Worm (Caenorhabditis elegans) whole organism, early embryonic: ENCODE data around the gene fbxa-95.
"Not testable (repeated sequence)": the region's sequence is repeated elsewhere in the genome, so short reads cannot be mapped to it uniquely, and the experiment has no call there.

Experiments used
- B0310.2 ChIP-seq: sonication (generic microtip); optimal IDR thresholded peaks from 2 replicates; lab custom pipeline; 2016; ENCODE audit warnings: mild to moderate bottlenecking, missing genetic modification characterization, missing compliant biosample characterization
- F13C5.2 ChIP-seq: sonication (generic microtip); optimal IDR thresholded peaks from 2 replicates; lab custom pipeline; 2017; ENCODE audit warnings: mild to moderate bottlenecking, missing genetic modification characterization, inconsistent platforms, missing compliant biosample characterization
- aly-1 ChIP-seq: sonication (generic microtip); optimal IDR thresholded peaks from 2 replicates; lab custom pipeline; 2016; ENCODE audit warnings: missing genetic modification characterization, missing compliant biosample characterization
- ama-1 ChIP-seq: fragments of 150-350 bp; optimal IDR thresholded peaks from 2 replicates; lab custom pipeline; 2014
- ceh-13 ChIP-seq: fragments of 200-800 bp; sonication (Bioruptor generic); optimal IDR thresholded peaks from 2 replicates; lab custom pipeline; 2018; ENCODE audit warnings: mild to moderate bottlenecking, missing genetic modification characterization, missing compliant biosample characterization
- ceh-36 ChIP-seq: sonication (generic microtip); optimal IDR thresholded peaks from 2 replicates; lab custom pipeline; 2016; ENCODE audit warnings: missing genetic modification characterization, inconsistent platforms, missing compliant biosample characterization
- ets-7 ChIP-seq: sonication (generic microtip); optimal IDR thresholded peaks from 2 replicates; lab custom pipeline; 2016; ENCODE audit warnings: missing genotype, missing genetic modification characterization, missing compliant biosample characterization
- flt-1 ChIP-seq: fragments of 200-800 bp; sonication (Bioruptor generic); IDR thresholded peaks from 2 replicates; pipeline ENCODE4 v1.3.6; 2022; ENCODE audit warnings: missing genetic modification characterization, missing compliant biosample characterization
- hmbx-1 ChIP-seq: sonication (generic microtip); optimal IDR thresholded peaks from 2 replicates; lab custom pipeline; 2016; ENCODE audit warnings: mild to moderate bottlenecking, missing genetic modification characterization, missing compliant biosample characterization
- hmg-4 ChIP-seq: fragments of 200-800 bp; sonication (Bioruptor generic); optimal IDR thresholded peaks from 2 replicates; lab custom pipeline; 2018; ENCODE audit warnings: mild to moderate bottlenecking, missing genetic modification characterization, missing compliant biosample characterization
- hnd-1 ChIP-seq: sonication (generic microtip); optimal IDR thresholded peaks from 2 replicates; lab custom pipeline; 2016; ENCODE audit warnings: missing genetic modification characterization, missing compliant biosample characterization
- pes-1 ChIP-seq: fragments of 200-800 bp; sonication (Bioruptor generic); IDR thresholded peaks from 2 replicates; pipeline ENCODE4 v1.3.6; 2022; ENCODE audit warnings: missing genetic modification reagents, missing genetic modification characterization, missing compliant biosample characterization
- scrt-1 ChIP-seq: fragments of 200-800 bp; sonication (Bioruptor generic); IDR thresholded peaks from 2 replicates; pipeline ENCODE4 v1.3.6; 2022; ENCODE audit warnings: missing genetic modification characterization, missing compliant biosample characterization
- sea-1 ChIP-seq: fragments of 200-800 bp; sonication (Bioruptor generic); conservative IDR thresholded peaks from 2 replicates; pipeline ENCODE4 v1.3.6; 2022; ENCODE audit warnings: missing genetic modification characterization, missing compliant biosample characterization
- tbx-11 ChIP-seq: fragments of 200-800 bp; sonication (Bioruptor generic); IDR thresholded peaks from 2 replicates; pipeline ENCODE4 v1.3.6; 2022; ENCODE audit warnings: missing genetic modification characterization, missing compliant biosample characterization
- tbx-37 ChIP-seq: fragments of 200-800 bp; sonication (Bioruptor generic); conservative IDR thresholded peaks from 2 replicates; pipeline ENCODE4 v1.3.6; 2022; ENCODE audit warnings: missing genetic modification reagents, missing genetic modification characterization, missing compliant biosample characterization
- tra-4 ChIP-seq: sonication (generic microtip); optimal IDR thresholded peaks from 2 replicates; lab custom pipeline; 2017; ENCODE audit warnings: missing genetic modification characterization, missing compliant biosample characterization

The fbxa-95 gene

DNA sequence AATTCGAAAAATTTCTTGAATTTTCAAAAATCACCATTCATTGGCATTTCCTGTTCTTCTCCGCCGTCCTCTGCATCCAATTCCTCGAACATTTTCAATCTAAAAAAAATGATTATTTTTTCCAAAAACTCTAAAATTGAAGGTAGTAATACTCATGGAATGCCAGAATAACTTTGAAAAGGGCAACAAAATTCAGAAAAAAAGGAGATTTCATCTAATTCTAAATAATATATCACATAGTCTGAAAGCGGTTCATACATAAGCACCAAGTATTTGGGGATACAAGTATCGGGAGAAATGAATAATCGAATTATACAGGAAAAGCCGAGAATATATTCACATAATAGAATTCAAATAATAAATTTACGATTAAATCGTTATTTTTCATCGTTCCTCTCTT lies 4.0 kb downstream of the fbxa-95 start, which contains the start of gene mdt-28:
Gene mdt-28, minus strand, starts transcription at position 101 of the 400 bp plus-strand sequence.
- TF ChIP-seq pes-1 (GFP tag; lab: Robert Waterston, UW) (no peak), ets-7 (tag; lab: Kevin White, UChicago) (no peak), hmg-4 (no peak), B0310.2 (tag; lab: Kevin White, UChicago) (no peak)

DNA sequence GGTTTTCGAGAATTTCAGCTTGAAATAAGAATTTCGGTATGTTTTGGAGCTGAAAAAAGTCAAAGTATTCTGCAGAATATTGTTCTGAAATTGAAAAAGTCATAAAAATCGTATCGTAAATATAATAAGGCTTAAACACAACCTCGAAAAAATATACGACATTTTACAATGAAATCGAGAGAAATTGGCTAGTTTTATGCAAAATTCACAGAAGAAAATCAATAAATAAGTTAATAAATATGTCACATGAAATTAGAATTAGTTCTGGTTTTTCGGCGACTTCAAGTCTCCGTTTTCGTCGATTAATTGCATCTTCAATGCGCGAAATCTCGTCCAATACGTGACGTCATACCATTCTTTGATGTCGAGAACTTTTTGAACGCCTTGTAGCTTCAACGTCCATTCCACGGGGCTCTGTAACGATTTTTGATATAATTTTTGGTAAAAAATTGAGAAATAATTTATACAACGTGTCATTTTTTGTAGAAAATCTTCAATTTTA lies 6.2 kb downstream of the fbxa-95 start, which contains the start of gene atx-3:
Gene atx-3, minus strand, starts transcription at position 51 of the 502 bp plus-strand sequence.
- TF ChIP-seq aly-1 (tag; lab: Kevin White, UChicago) (no peak), ama-1 (lab: Kevin White, UChicago) (no peak), hmbx-1 (tag; lab: Kevin White, UChicago) (no peak), ceh-36 (tag; lab: Kevin White, UChicago) (no peak), hnd-1 (no peak)

DNA sequence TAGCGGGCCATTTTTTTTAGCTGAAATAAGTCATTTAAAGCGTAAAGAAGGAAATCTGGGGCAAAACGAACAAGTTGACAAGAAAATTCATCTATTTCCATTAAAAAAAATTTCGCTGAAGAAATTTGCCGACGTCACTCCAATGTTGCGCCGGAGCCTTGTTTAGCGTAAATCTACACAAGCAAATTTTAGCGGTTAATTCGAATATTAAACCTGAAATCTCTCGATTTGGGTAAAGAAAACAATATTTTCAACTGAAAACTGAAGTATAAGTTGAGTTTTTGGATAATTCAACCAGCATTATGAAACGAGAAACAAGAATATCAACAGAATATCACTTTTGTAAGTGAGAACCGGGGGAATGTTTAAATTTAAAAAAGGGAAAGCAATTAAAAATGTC lies 7.1 kb downstream of the fbxa-95 start, which contains the start of gene F28F8.9:
Gene F28F8.9, minus strand, starts transcription at position 288 of the 400 bp plus-strand sequence.
- TF ChIP-seq ama-1 (lab: Kevin White, UChicago): no peak

- TF ChIP-seq tbx-11: 0 out of 2 replicates have a peak, but pooled peaks have one; percentile 39
- TF ChIP-seq scrt-1 (GFP tag; lab: Robert Waterston, UW): 0 out of 2 replicates have a peak, but pooled peaks have one; percentile 41
These were observed 18.9 kb downstream of the fbxa-95 start, which contains the start of gene F28F8.7 for ce11 chrV:15590183-15590667. Gene F28F8.7, minus strand, starts transcription at chrV:15590617.

- TF ChIP-seq scrt-1 (GFP tag; lab: Robert Waterston, UW) (no peak), flt-1 (GFP tag; lab: Robert Waterston, UW) (no peak), tbx-37 (GFP tag; lab: Robert Waterston, UW) (no peak), aly-1 (tag; lab: Kevin White, UChicago) (no peak), hmbx-1 (tag; lab: Kevin White, UChicago) (no peak), hmg-4 (no peak), ets-7 (tag; lab: Kevin White, UChicago) (no peak), ceh-13 (GFP tag; lab: Kevin White, UChicago) (no peak)
These were observed 23.3 kb downstream of the fbxa-95 start, which contains the start of gene fbxa-139 for ce11 chrV:15594573-15594972. Gene fbxa-139, minus strand, starts transcription at chrV:15594673.

- not testable (repeated sequence) for TF ChIP-seq tbx-11; ceh-36 (tag; lab: Kevin White, UChicago); aly-1 (tag; lab: Kevin White, UChicago)
These were observed 28.5 kb downstream of the fbxa-95 start, which contains the start of gene B0391.14 for ce11 chrV:15599762-15600161. Gene B0391.14, minus strand, starts transcription at chrV:15599862.

DNA sequence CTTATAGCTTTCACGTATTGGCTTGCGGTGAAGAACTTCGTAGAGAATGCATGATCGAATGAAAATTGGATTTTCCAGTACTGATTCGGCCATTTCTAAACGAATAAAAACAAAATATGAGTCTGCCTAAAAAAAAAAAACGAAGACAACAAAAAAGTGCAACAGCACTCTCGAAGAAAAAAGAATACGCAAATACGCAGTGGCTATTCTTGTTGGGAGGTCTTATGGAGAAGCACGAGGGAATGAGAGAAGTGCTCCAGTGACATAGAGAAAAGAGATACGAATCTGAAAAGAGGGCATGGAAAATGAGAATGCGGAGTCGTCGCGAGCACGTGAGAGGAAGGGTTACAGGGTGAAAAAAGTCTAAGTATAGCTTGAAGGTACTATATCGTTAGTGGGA lies 31.0 kb downstream of the fbxa-95 start, which contains the start of gene fbxa-152:
Gene fbxa-152, minus strand, starts transcription at position 101 of the 400 bp plus-strand sequence.
- TF ChIP-seq sea-1: no peak
- TF ChIP-seq aly-1 (tag; lab: Kevin White, UChicago): no peak
- TF ChIP-seq tra-4: no peak
- TF ChIP-seq ets-7 (tag; lab: Kevin White, UChicago): no peak
- no peak for TF ChIP-seq hmbx-1 (tag; lab: Kevin White, UChicago)
- no peak for TF ChIP-seq hnd-1
- no peak for TF ChIP-seq flt-1 (GFP tag; lab: Robert Waterston, UW)
- TF ChIP-seq F13C5.2 (tag; lab: Kevin White, UChicago): no peak
- TF ChIP-seq ceh-13 (GFP tag; lab: Kevin White, UChicago): no peak
- TF ChIP-seq ama-1 (lab: Kevin White, UChicago): no peak
- no peak for TF ChIP-seq tbx-11
- TF ChIP-seq tbx-37 (GFP tag; lab: Robert Waterston, UW): no peak
- TF ChIP-seq B0310.2 (tag; lab: Kevin White, UChicago): no peak
- no peak for TF ChIP-seq pes-1 (GFP tag; lab: Robert Waterston, UW)
- no peak for TF ChIP-seq hmg-4
- no peak for TF ChIP-seq scrt-1 (GFP tag; lab: Robert Waterston, UW)

- no peak for TF ChIP-seq B0310.2 (tag; lab: Kevin White, UChicago)
- no peak for TF ChIP-seq hmg-4
- no peak for TF ChIP-seq aly-1 (tag; lab: Kevin White, UChicago)
- TF ChIP-seq tra-4: no peak
- no peak for TF ChIP-seq hmbx-1 (tag; lab: Kevin White, UChicago)
- TF ChIP-seq scrt-1 (GFP tag; lab: Robert Waterston, UW): no peak
- TF ChIP-seq hnd-1: no peak
- TF ChIP-seq ama-1 (lab: Kevin White, UChicago): no peak
- TF ChIP-seq ceh-13 (GFP tag; lab: Kevin White, UChicago): no peak
- TF ChIP-seq flt-1 (GFP tag; lab: Robert Waterston, UW): no peak
- TF ChIP-seq pes-1 (GFP tag; lab: Robert Waterston, UW): no peak
- no peak for TF ChIP-seq tbx-11
- no peak for TF ChIP-seq ceh-36 (tag; lab: Kevin White, UChicago)
- TF ChIP-seq sea-1: no peak
- TF ChIP-seq ets-7 (tag; lab: Kevin White, UChicago): no peak
These were observed 33.8 kb downstream of the fbxa-95 start, which contains the start of gene fbxa-154 for ce11 chrV:15605045-15605444. Gene fbxa-154, minus strand, starts transcription at chrV:15605145.
